Worm (Caenorhabditis elegans) whole organism, L3 larva: ENCODE results near the gene chk-1.

Experiments used
- ceh-82 ChIP-seq: fragments of 150-350 bp; optimal IDR thresholded peaks from 2 replicates; lab custom pipeline; 2014; ENCODE audit warnings: missing biosample characterization, missing genetic modification characterization
- nhr-11 ChIP-seq: fragments of 150-350 bp; optimal IDR thresholded peaks from 2 replicates; lab custom pipeline; 2014; ENCODE audit warnings: missing biosample characterization, missing genetic modification characterization
- nhr-23 ChIP-seq: fragments of 150-350 bp; optimal IDR thresholded peaks from 2 replicates; lab custom pipeline; 2014; ENCODE audit warnings: missing biosample characterization, missing genetic modification reagents, missing genetic modification characterization
- nhr-76 ChIP-seq: fragments of 150-350 bp; sonication (generic microtip); optimal IDR thresholded peaks from 5 replicates; lab custom pipeline; 2014; ENCODE audit warnings: missing biosample characterization, missing genetic modification characterization
- pqm-1 ChIP-seq: fragments of 150-350 bp; optimal IDR thresholded peaks from 2 replicates; lab custom pipeline; 2017; ENCODE audit warnings: missing biosample characterization, missing genetic modification characterization, inconsistent platforms
- sea-2 ChIP-seq: fragments of 150-350 bp; sonication (generic microtip); optimal IDR thresholded peaks from 4 replicates; lab custom pipeline; 2014; ENCODE audit warnings: missing biosample characterization, missing genetic modification reagents, missing genetic modification characterization
- snpc-4 ChIP-seq: fragments of 150-350 bp; optimal IDR thresholded peaks from 2 replicates; lab custom pipeline; 2014; ENCODE audit warnings: missing biosample characterization, missing genetic modification characterization
- unc-39 ChIP-seq: sonication (generic microtip); optimal IDR thresholded peaks from 4 replicates; lab custom pipeline; 2017; ENCODE audit warnings: missing biosample characterization, missing genetic modification characterization
- zag-1 ChIP-seq: fragments of 150-350 bp; optimal IDR thresholded peaks from 2 replicates; lab custom pipeline; 2014; ENCODE audit warnings: missing biosample characterization, missing genetic modification characterization
- ztf-4 ChIP-seq: fragments of 150-350 bp; optimal IDR thresholded peaks from 2 replicates; lab custom pipeline; 2014; ENCODE audit warnings: missing biosample characterization, missing genetic modification characterization

DNA sequence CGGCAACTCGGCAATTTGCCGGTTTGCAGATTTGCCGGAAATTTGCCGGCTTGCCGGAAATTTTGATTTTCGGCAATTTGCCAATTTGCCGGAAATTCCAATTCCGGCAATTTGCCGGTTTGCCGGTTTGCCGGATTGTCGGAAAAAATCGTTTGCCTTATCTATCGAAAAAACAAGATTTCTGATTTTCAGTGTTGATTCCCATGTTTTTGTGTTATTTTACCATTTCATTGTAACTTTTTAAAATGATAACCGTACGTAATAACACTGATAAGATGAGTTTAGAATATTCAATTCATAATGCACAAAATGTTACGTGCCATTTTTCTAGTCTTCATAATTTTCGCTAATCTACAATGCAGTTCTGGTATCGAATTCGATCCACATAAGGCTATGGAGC lies 1.6 kb upstream of the chk-1 start, which contains the start of gene oac-55:
- TF ChIP-seq ceh-82 (tag; lab: Kevin White, UChicago) (no peak), nhr-76 (tag; lab: Kevin White, UChicago) (no peak), sea-2 (GFP tag; lab: Kevin White, UChicago) (no peak), nhr-11 (tag; lab: Kevin White, UChicago) (no peak), snpc-4 (tag; lab: Kevin White, UChicago) (no peak), unc-39 (no peak), ztf-4 (tag; lab: Kevin White, UChicago) (no peak), nhr-23 (tag; lab: Kevin White, UChicago) (no peak), zag-1 (no peak), pqm-1 (tag; lab: Kevin White, UChicago) (no peak)
